Fruit fly (Drosophila melanogaster) Kc167 (cell line): Measurements from ENCODE around the gene HemK1.

Source experiments
- Myc ChIP-seq: fragments of >200 bp; optimal IDR thresholded peaks from 2 replicates; lab custom pipeline; 2017; ENCODE audit warnings: missing external identifiers
- Sin3A ChIP-seq: fragments of >200 bp; optimal IDR thresholded peaks from 2 replicates; lab custom pipeline; 2018; ENCODE audit warnings: missing external identifiers
- h ChIP-seq: fragments of >200 bp; optimal IDR thresholded peaks from 3 replicates; lab custom pipeline; 2018; ENCODE audit warnings: missing external identifiers
- insv ChIP-seq: fragments of >200 bp; optimal IDR thresholded peaks from 3 replicates; lab custom pipeline; 2018; ENCODE audit warnings: missing external identifiers
- psq ChIP-seq: fragments of >200 bp; optimal IDR thresholded peaks from 2 replicates; lab custom pipeline; 2017; ENCODE audit warnings: missing external identifiers
- ttk ChIP-seq: sonication (Bioruptor generic); optimal IDR thresholded peaks from 2 replicates; lab custom pipeline; 2017; ENCODE audit warnings: missing external identifiers

HemK1 gene

DNA sequence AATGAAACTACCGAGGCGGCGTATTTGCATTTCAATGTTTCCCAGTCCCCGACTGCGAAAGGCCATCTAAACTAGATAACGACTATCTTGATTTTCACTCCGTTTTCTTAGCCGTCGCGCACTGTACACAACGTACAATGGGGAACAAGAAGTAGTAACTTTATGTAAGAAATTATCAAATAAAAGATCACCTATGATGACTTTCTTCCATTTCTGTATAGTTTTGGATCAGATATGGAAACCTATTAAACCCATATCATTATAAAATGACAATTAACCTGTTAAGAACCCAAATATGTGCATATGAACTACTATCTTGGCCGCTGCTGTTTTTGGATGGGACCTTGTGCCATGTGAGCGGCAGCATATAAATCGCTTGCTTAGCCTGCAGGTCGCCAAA is 3.2 kb downstream of the HemK1 start:
- no peak for TF ChIP-seq ttk
- TF ChIP-seq Myc: no peak
- no peak for TF ChIP-seq insv
- no peak for TF ChIP-seq Sin3A
- TF ChIP-seq h (lab: Kevin White, UChicago): no peak
- TF ChIP-seq psq (lab: Kevin White, UChicago): no peak

dm6 chr2L:6463392-6463791 is 4.1 kb downstream of the HemK1 start:
- TF ChIP-seq insv (no peak), Sin3A (no peak), Myc (no peak), ttk (no peak), h (lab: Kevin White, UChicago) (no peak), psq (lab: Kevin White, UChicago) (no peak)

DNA sequence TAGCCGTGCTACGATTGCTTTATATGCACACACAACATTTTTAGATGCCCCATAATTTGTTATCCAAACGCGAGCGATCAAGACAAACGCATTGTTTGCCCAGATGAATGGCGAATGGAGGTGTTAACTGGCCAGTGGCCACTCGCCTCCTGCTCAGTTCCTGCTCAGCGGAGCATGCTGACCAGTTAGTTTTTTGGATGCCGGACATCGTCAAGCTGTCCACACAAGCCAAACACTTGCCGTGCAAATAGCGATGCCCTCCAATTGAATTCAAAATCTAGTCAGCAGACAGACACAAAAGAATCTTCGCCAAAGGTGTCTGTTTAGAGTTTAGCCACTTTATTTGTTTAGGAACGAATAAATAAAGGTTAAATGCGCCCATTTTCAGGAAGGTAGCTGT is 5.2 kb downstream of the HemK1 start:
- TF ChIP-seq ttk (no peak), insv (no peak), Myc (no peak), Sin3A (no peak), h (lab: Kevin White, UChicago) (no peak), psq (lab: Kevin White, UChicago) (no peak)

DNA sequence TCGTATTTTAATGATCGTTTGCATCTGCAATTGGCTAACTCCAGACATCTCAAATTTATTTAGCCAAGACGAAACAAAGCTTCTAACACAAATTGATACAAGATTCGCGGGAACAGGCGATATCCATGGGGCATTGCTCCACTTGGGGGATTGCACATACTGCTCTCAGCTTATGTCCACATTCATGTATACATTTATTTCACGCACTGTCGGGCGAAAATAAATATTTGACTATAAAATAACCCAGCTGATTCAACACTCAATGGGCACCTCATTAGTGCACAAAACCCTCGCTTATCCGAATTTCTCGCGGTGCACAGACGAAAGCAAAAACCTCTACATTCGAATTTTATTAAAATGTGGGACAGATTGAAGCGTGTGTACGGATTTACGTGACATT is 6.0 kb downstream of the HemK1 start:
- TF ChIP-seq h (lab: Kevin White, UChicago) (no peak), Myc (no peak), Sin3A (no peak), psq (lab: Kevin White, UChicago) (no peak), ttk (no peak), insv (no peak)

dm6 chr2L:6457583-6457982 is 9.9 kb downstream of the HemK1 start:
- TF ChIP-seq h (lab: Kevin White, UChicago) (no peak), Myc (no peak), Sin3A (no peak), psq (lab: Kevin White, UChicago) (no peak), ttk (no peak), insv (no peak)

DNA sequence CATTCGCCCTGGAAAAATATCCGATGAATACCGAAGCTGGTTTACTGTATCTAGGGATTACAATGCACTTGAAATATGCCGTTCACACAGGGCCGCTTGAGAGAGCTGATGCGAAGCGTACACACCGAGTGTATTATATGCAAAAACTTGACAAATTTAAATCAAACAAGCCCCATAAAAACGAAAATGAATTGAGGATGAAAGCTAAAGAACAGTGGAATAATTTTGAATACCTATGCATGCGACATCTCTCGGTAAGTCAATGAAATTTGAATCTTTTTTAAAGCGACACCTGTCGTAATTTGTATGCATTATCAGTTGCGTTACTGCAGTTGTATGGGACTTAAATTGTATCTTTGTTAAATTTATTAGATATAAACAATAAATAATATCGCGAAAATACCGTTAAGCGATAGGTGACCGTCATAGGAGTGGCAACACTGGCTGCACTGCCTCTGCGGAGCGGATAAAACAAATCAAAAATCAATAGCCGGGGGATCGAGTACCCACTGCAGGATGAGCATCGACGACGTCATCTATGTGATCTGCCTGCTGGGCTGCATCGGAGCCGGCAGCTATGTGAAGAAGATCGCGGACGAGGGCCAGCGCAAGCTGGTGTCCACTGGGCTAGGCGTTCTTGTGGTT is 11.4 kb downstream of the HemK1 start, which contains the start of gene frj:
frj (plus strand) TSS at position 98 of the 645 bp plus-strand sequence.
- TF ChIP-seq Sin3A (no peak), Myc (no peak)

dm6 chr2L:6455032-6455954 is 12.2 kb downstream of the HemK1 start, which contains the start of gene retm:
TSS of gene retm (minus strand) at chr2L:6455929.
- no peak for TF ChIP-seq Sin3A
- TF ChIP-seq h (lab: Kevin White, UChicago): no peak

DNA sequence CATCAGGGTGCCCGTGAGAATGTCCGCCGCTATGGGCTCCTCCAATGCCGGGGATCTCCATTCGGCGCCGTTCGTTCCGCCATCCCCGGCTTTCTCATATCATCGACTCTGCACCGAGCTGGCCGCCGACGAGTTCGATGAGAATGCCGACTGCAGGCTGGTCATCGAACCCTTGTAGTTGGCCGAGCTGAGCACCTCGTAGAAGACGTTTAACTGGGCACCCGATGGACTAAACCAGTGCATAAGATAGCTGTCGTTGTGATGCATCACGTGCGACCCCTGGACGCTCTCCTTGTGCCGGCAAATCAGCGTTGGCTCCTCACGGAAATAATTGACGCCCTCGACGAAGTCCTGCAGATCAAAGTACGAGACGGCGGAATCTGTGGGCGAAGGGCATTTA is 17.7 kb downstream of the HemK1 start:
- TF ChIP-seq insv (no peak), ttk (no peak), Sin3A (no peak), h (lab: Kevin White, UChicago) (no peak), Myc (no peak), psq (lab: Kevin White, UChicago) (no peak)

dm6 chr2L:6448334-6448703 is 19.2 kb downstream of the HemK1 start, which contains the start of gene Acox3:
TSS of gene Acox3 (minus strand) at chr2L:6448403.
- TF ChIP-seq insv: no peak
- no peak for TF ChIP-seq h (lab: Kevin White, UChicago)

- no peak for TF ChIP-seq Sin3A
- TF ChIP-seq insv: no peak
- TF ChIP-seq h (lab: Kevin White, UChicago): no peak
- no peak for TF ChIP-seq Myc
Observed at dm6 chr2L:6447581-6448333, 19.7 kb downstream of the HemK1 start.

- TF ChIP-seq psq (lab: Kevin White, UChicago) (no peak), Myc (no peak), Sin3A (no peak)
Observed at dm6 chr2L:6426329-6426728, 41.2 kb downstream of the HemK1 start.

dm6 chr2L:6424198-6424597 is 43.3 kb downstream of the HemK1 start, which contains the start of gene Fic:
TSS of gene Fic (plus strand) at chr2L:6424336.
- no peak for TF ChIP-seq insv
- TF ChIP-seq Sin3A: no peak
- no peak for TF ChIP-seq Myc
- TF ChIP-seq psq (lab: Kevin White, UChicago): no peak
- no peak for TF ChIP-seq h (lab: Kevin White, UChicago)
- TF ChIP-seq ttk: no peak

dm6 chr2L:6423148-6423547 is 44.4 kb downstream of the HemK1 start, which contains the start of gene Tig:
TSS of gene Tig (minus strand) at chr2L:6423310.
- TF ChIP-seq Sin3A: no peak
- no peak for TF ChIP-seq h (lab: Kevin White, UChicago)
- no peak for TF ChIP-seq Myc
- TF ChIP-seq psq (lab: Kevin White, UChicago): no peak
- TF ChIP-seq ttk: no peak
- TF ChIP-seq insv: no peak
